Worm (Caenorhabditis elegans): Measurements from ENCODE around the gene C09F9.2.

Gene C09F9.2

ce11 chrII:14705215-14705614 lies at the start of gene C09F9.2:
Gene C09F9.2 (plus strand): TSS chrII:14705515.
- TF ChIP-seq atf-7 (tag; optimal IDR thresholded peaks at IDR 0.05), result no peak
- peak; percentile 24; the same call in 1 of the 2 replicates for TF ChIP-seq zfh-2 (GFP tag; conservative IDR thresholded peaks at IDR 0.05)

- TF ChIP-seq mcd-1 (GFP tag; IDR thresholded peaks at IDR 0.05) (no peak), zfh-2 (GFP tag; conservative IDR thresholded peaks at IDR 0.05) (peak; percentile 84), C17E4.6 (GFP tag; IDR thresholded peaks at IDR 0.05) (no peak), attf-6 (GFP tag; IDR thresholded peaks at IDR 0.05) (no peak)
Observed at ce11 chrII:14664647-14665518, 40.4 kb upstream of the C09F9.2 start.

- TF ChIP-seq him-1 (tag; optimal IDR thresholded peaks at IDR 0.05), result no peak
- no peak for TF ChIP-seq snpc-1.1 (tag; optimal IDR thresholded peaks at IDR 0.05; ENCODE audit: insufficient read depth)
- no peak for TF ChIP-seq ztf-22 (GFP tag; optimal IDR thresholded peaks at IDR 0.05)
- TF ChIP-seq ceh-79 (tag; optimal IDR thresholded peaks at IDR 0.05), result no peak
- TF ChIP-seq nhr-179 (tag; optimal IDR thresholded peaks at IDR 0.05), result no peak
- TF ChIP-seq B0261.1 (tag; optimal IDR thresholded peaks at IDR 0.05), result no peak
- no peak for TF ChIP-seq egrh-3 (GFP tag; IDR thresholded peaks at IDR 0.05)
- TF ChIP-seq K12H6.12 (tag; optimal IDR thresholded peaks at IDR 0.05), result no peak
- no peak for TF ChIP-seq Y53G8AR.9 (GFP tag; conservative IDR thresholded peaks at IDR 0.05)
- no peak for TF ChIP-seq ceh-100 (GFP tag; IDR thresholded peaks at IDR 0.05)
- TF ChIP-seq dpl-1 (GFP tag; optimal IDR thresholded peaks at IDR 0.05), result no peak
- TF ChIP-seq hmg-20 (GFP tag; IDR thresholded peaks at IDR 0.05), result no peak
- no peak for TF ChIP-seq ekl-4 (GFP tag; IDR thresholded peaks at IDR 0.05)
- TF ChIP-seq repo-1 (tag; optimal IDR thresholded peaks at IDR 0.05), result no peak
- no peak for TF ChIP-seq ztf-6 (GFP tag; IDR thresholded peaks at IDR 0.05)
Observed at ce11 chrII:14666274-14666673, 39.0 kb upstream of the C09F9.2 start.

ce11 chrII:14668608-14669007 lies 36.7 kb upstream of the C09F9.2 start:
- TF ChIP-seq rpc-1 (optimal IDR thresholded peaks at IDR 0.05) (no peak), rpc-1 (tag; optimal IDR thresholded peaks at IDR 0.05) (no peak), hlh-26 (GFP tag; conservative IDR thresholded peaks at IDR 0.05) (no peak), lin-26 (GFP tag; IDR thresholded peaks at IDR 0.05) (no peak), madf-10 (tag; optimal IDR thresholded peaks at IDR 0.05) (no peak), ceh-79 (tag; optimal IDR thresholded peaks at IDR 0.05) (no peak), C17E4.6 (GFP tag; IDR thresholded peaks at IDR 0.05) (no peak), atf-7 (tag; optimal IDR thresholded peaks at IDR 0.05) (no peak), him-1 (tag; optimal IDR thresholded peaks at IDR 0.05) (no peak), Y56A3A.18 (GFP tag; IDR thresholded peaks at IDR 0.05) (no peak)

- TF ChIP-seq ceh-79 (tag; optimal IDR thresholded peaks at IDR 0.05) (no peak), Y67H2A.10 (GFP tag; conservative IDR thresholded peaks at IDR 0.05) (no peak), ekl-4 (GFP tag; IDR thresholded peaks at IDR 0.05) (no peak), pbrm-1 (GFP tag; IDR thresholded peaks at IDR 0.05) (no peak), ceh-40 (GFP tag; IDR thresholded peaks at IDR 0.05) (no peak)
Observed at ce11 chrII:14670175-14670574, 35.1 kb upstream of the C09F9.2 start.

ce11 chrII:14672095-14672494 lies 33.2 kb upstream of the C09F9.2 start:
- TF ChIP-seq K11D2.4 (GFP tag; IDR thresholded peaks at IDR 0.05) (no peak), lsy-27 (tag; optimal IDR thresholded peaks at IDR 0.05; ENCODE audit: borderline replicate concordance, insufficient read depth) (no peak), Y56A3A.18 (GFP tag; IDR thresholded peaks at IDR 0.05) (no peak), ceh-58 (GFP tag; IDR thresholded peaks at IDR 0.05) (no peak), sea-2 (GFP tag; IDR thresholded peaks at IDR 0.05) (no peak), ceh-40 (GFP tag; IDR thresholded peaks at IDR 0.05) (no peak), ztf-3 (GFP tag; optimal IDR thresholded peaks at IDR 0.05) (no peak), Y67H2A.10 (GFP tag; conservative IDR thresholded peaks at IDR 0.05) (no peak), egl-44 (GFP tag; IDR thresholded peaks at IDR 0.05) (no peak), D2030.7 (GFP tag; IDR thresholded peaks at IDR 0.05) (no peak), madf-8 (GFP tag; conservative IDR thresholded peaks at IDR 0.05) (no peak), pha-4 (tag; optimal IDR thresholded peaks at IDR 0.05) (no peak), nhr-27 (tag; optimal IDR thresholded peaks at IDR 0.05) (no peak)

Data from whole organism, young adult.